Worm (Caenorhabditis elegans) whole organism, L1 larva: ENCODE measurements around the gene ent-1.

Source experiments
- F16B12.6 ChIP-seq: fragments of 150-350 bp; optimal IDR thresholded peaks from 2 replicates; lab custom pipeline; 2014; ENCODE audit warnings: missing biosample characterization, missing genetic modification characterization
- Y116A8C.19 ChIP-seq: sonication (generic microtip); optimal IDR thresholded peaks from 2 replicates; lab custom pipeline; 2016; ENCODE audit warnings: missing compliant biosample characterization, missing genetic modification characterization, borderline replicate concordance
- alr-1 ChIP-seq: fragments of 200-800 bp; sonication (Bioruptor generic); optimal IDR thresholded peaks from 2 replicates; lab custom pipeline; 2018; ENCODE audit warnings: borderline replicate concordance, mild to moderate bottlenecking, missing genetic modification characterization, missing compliant biosample characterization
- aly-2 ChIP-seq: fragments of 150-350 bp; optimal IDR thresholded peaks from 2 replicates; lab custom pipeline; 2014; ENCODE audit warnings: missing biosample characterization, missing genetic modification characterization
- ama-1 ChIP-seq: fragments of 150-350 bp; optimal IDR thresholded peaks from 2 replicates; lab custom pipeline; 2014
- ceh-63 ChIP-seq: fragments of 200-800 bp; sonication (Bioruptor generic); optimal IDR thresholded peaks from 2 replicates; lab custom pipeline; 2018; ENCODE audit warnings: mild to moderate bottlenecking, missing genetic modification characterization, missing compliant biosample characterization
- ceh-88 ChIP-seq: fragments of 200-800 bp; sonication (Bioruptor generic); IDR thresholded peaks from 2 replicates; pipeline ENCODE4 v1.3.6; 2022; ENCODE audit warnings: missing genetic modification characterization, missing compliant biosample characterization
- ces-1 ChIP-seq: fragments of 150-350 bp; optimal IDR thresholded peaks from 2 replicates; lab custom pipeline; 2014; ENCODE audit warnings: missing biosample characterization, missing genetic modification reagents, missing genetic modification characterization
- efl-1 ChIP-seq, 4 experiments: fragments of 150-350 bp; optimal IDR thresholded peaks in 3 of 4; peaks in 1 of 4; 1 replicate in 1 of 4; 2 replicates in 3 of 4; lab custom pipeline; 2014; ENCODE audit warnings: missing biosample characterization in 2 of 4, missing genetic modification characterization in 2 of 4, missing genetic modification reagents in 2 of 4
- efl-3 ChIP-seq: fragments of 200-800 bp; sonication (Bioruptor generic); optimal IDR thresholded peaks from 2 replicates; lab custom pipeline; 2018; ENCODE audit warnings: mild to moderate bottlenecking, missing genetic modification characterization, missing compliant biosample characterization
- egl-13 ChIP-seq: sonication (generic microtip); optimal IDR thresholded peaks from 2 replicates; lab custom pipeline; 2016; ENCODE audit warnings: missing genotype, missing genetic modification reagents, missing genetic modification characterization, missing compliant biosample characterization
- elt-2 ChIP-seq: sonication (generic microtip); optimal IDR thresholded peaks from 2 replicates; lab custom pipeline; 2016; ENCODE audit warnings: missing genetic modification characterization, mild to moderate bottlenecking, inconsistent platforms, missing compliant biosample characterization, missing genetic modification reagents
- fkh-10 ChIP-seq: sonication (generic microtip); optimal IDR thresholded peaks from 2 replicates; lab custom pipeline; 2017; ENCODE audit warnings: missing biosample characterization, missing genetic modification reagents, missing genetic modification characterization
- fkh-4 ChIP-seq: sonication (generic microtip); optimal IDR thresholded peaks from 2 replicates; lab custom pipeline; 2016; ENCODE audit warnings: missing compliant biosample characterization, missing genetic modification characterization, borderline replicate concordance
- hlh-17 ChIP-seq: fragments of 200-800 bp; sonication (Bioruptor generic); optimal IDR thresholded peaks from 2 replicates; lab custom pipeline; 2018; ENCODE audit warnings: missing genetic modification characterization, mild to moderate bottlenecking, missing compliant biosample characterization, moderate library complexity, borderline replicate concordance
- hlh-4 ChIP-seq: sonication (generic microtip); optimal IDR thresholded peaks from 2 replicates; lab custom pipeline; 2016; ENCODE audit warnings: mild to moderate bottlenecking, missing genetic modification characterization, missing compliant biosample characterization
- irx-1 ChIP-seq: sonication (generic microtip); optimal IDR thresholded peaks from 2 replicates; lab custom pipeline; 2016; ENCODE audit warnings: missing genetic modification characterization, missing compliant biosample characterization
- isw-1 ChIP-seq: fragments of 200-800 bp; sonication (Bioruptor generic); IDR thresholded peaks from 2 replicates; pipeline ENCODE4 v1.3.6; 2022; ENCODE audit warnings: missing genetic modification characterization, missing compliant biosample characterization
- jun-1 ChIP-seq: fragments of 150-350 bp; optimal IDR thresholded peaks from 2 replicates; lab custom pipeline; 2014; ENCODE audit warnings: missing biosample characterization, missing genetic modification reagents, missing genetic modification characterization
- lin-14 ChIP-seq: fragments of 200-800 bp; sonication (Bioruptor generic); optimal IDR thresholded peaks from 2 replicates; lab custom pipeline; 2018; ENCODE audit warnings: mild to moderate bottlenecking, missing genetic modification characterization, moderate library complexity, missing compliant biosample characterization
- lin-15B ChIP-seq: fragments of 150-350 bp; sonication (generic microtip); optimal IDR thresholded peaks from 3 replicates; lab custom pipeline; 2014; ENCODE audit warnings: missing biosample characterization, missing genetic modification characterization
- lin-35 ChIP-seq, 2 experiments: fragments of 150-350 bp; optimal IDR thresholded peaks; 2 replicates each; lab custom pipeline; 2014; ENCODE audit warnings: missing biosample characterization in 2 of 2, missing genetic modification characterization in 2 of 2, missing genetic modification reagents in 2 of 2
- lir-3 ChIP-seq: sonication (generic microtip); optimal IDR thresholded peaks from 2 replicates; lab custom pipeline; 2016; ENCODE audit warnings: mild to moderate bottlenecking, missing genetic modification characterization, moderate library complexity, missing compliant biosample characterization; ENCODE audit not compliant: poor library complexity
- lsy-2 ChIP-seq, 2 experiments: fragments of 150-350 bp; optimal IDR thresholded peaks; 2 replicates each; lab custom pipeline; 2014; ENCODE audit warnings: missing biosample characterization in 2 of 2, missing genetic modification characterization in 2 of 2
- mef-2 ChIP-seq: fragments of 150-350 bp; optimal IDR thresholded peaks from 2 replicates; lab custom pipeline; 2014; ENCODE audit warnings: missing biosample characterization, missing genetic modification characterization
- nhr-12 ChIP-seq: sonication (generic microtip); optimal IDR thresholded peaks from 2 replicates; lab custom pipeline; 2017; ENCODE audit warnings: missing biosample characterization, missing genetic modification characterization
- nhr-20 ChIP-seq: sonication (generic microtip); optimal IDR thresholded peaks from 2 replicates; lab custom pipeline; 2016; ENCODE audit warnings: mild to moderate bottlenecking, missing genetic modification characterization, missing compliant biosample characterization
- nhr-28 ChIP-seq: fragments of 150-350 bp; optimal IDR thresholded peaks from 2 replicates; lab custom pipeline; 2014; ENCODE audit warnings: missing biosample characterization, missing genetic modification characterization
- nhr-71 ChIP-seq: sonication (generic microtip); optimal IDR thresholded peaks from 2 replicates; lab custom pipeline; 2016; ENCODE audit warnings: mild to moderate bottlenecking, missing genetic modification characterization, moderate library complexity, missing compliant biosample characterization
- nhr-85 ChIP-seq: sonication (generic microtip); peaks from one replicate; lab custom pipeline; 2016; ENCODE audit warnings: missing genetic modification characterization, inconsistent platforms, missing compliant biosample characterization
- nhr-90 ChIP-seq: sonication (generic microtip); optimal IDR thresholded peaks from 2 replicates; lab custom pipeline; 2016; ENCODE audit warnings: mild to moderate bottlenecking, missing genetic modification characterization, missing compliant biosample characterization; ENCODE audit not compliant: poor library complexity
- rnt-1 ChIP-seq: sonication (generic microtip); optimal IDR thresholded peaks from 2 replicates; lab custom pipeline; 2016; ENCODE audit warnings: mild to moderate bottlenecking, missing genetic modification characterization, moderate library complexity, missing compliant biosample characterization
- skn-1 ChIP-seq: fragments of 150-350 bp; optimal IDR thresholded peaks from 2 replicates; lab custom pipeline; 2014; ENCODE audit warnings: missing biosample characterization, missing genetic modification characterization
- snpc-4 ChIP-seq: fragments of 150-350 bp; optimal IDR thresholded peaks from 2 replicates; lab custom pipeline; 2014; ENCODE audit warnings: missing biosample characterization, missing genetic modification characterization
- snu-23 ChIP-seq: sonication (generic microtip); optimal IDR thresholded peaks from 2 replicates; lab custom pipeline; 2016; ENCODE audit warnings: missing genetic modification characterization, missing compliant biosample characterization
- sox-4 ChIP-seq: sonication (generic microtip); optimal IDR thresholded peaks from 2 replicates; lab custom pipeline; 2016; ENCODE audit warnings: missing genetic modification characterization, missing compliant biosample characterization
- sptf-1 ChIP-seq: fragments of 150-350 bp; optimal IDR thresholded peaks from 2 replicates; lab custom pipeline; 2014; ENCODE audit warnings: missing biosample characterization, missing genetic modification characterization
- unc-62 ChIP-seq: fragments of 150-350 bp; optimal IDR thresholded peaks from 2 replicates; lab custom pipeline; 2014; ENCODE audit warnings: missing biosample characterization, missing genetic modification reagents, missing genetic modification characterization
- unc-98 ChIP-seq: fragments of 200-800 bp; sonication (Bioruptor generic); IDR thresholded peaks from 2 replicates; pipeline ENCODE4 v1.3.6; 2022; ENCODE audit warnings: missing genetic modification characterization, missing compliant biosample characterization
- vab-15 ChIP-seq: sonication (generic microtip); optimal IDR thresholded peaks from 2 replicates; lab custom pipeline; 2017; ENCODE audit warnings: missing genotype, mild to moderate bottlenecking, missing genetic modification characterization, missing compliant biosample characterization
- xbp-1 ChIP-seq: sonication (generic microtip); optimal IDR thresholded peaks from 2 replicates; lab custom pipeline; 2016; ENCODE audit warnings: missing genetic modification characterization, missing compliant biosample characterization
- zag-1 ChIP-seq: fragments of 150-350 bp; optimal IDR thresholded peaks from 2 replicates; lab custom pipeline; 2014; ENCODE audit warnings: missing biosample characterization, missing genetic modification characterization

ent-1 gene

ce11 chrIV:11697514-11697913 is 42.2 kb upstream of the ent-1 start:
- no peak for TF ChIP-seq Y116A8C.19 (tag; lab: Kevin White, UChicago)
- TF ChIP-seq ceh-63 (GFP tag; lab: Kevin White, UChicago), result no peak
- TF ChIP-seq zag-1, result no peak
- TF ChIP-seq jun-1, result no peak
- no peak for TF ChIP-seq F16B12.6 (tag; lab: Kevin White, UChicago)
- no peak for TF ChIP-seq nhr-28 (tag; lab: Kevin White, UChicago)
- TF ChIP-seq lin-14 (GFP tag; lab: Kevin White, UChicago), result no peak
- TF ChIP-seq nhr-71, result no peak
- TF ChIP-seq skn-1 (tag; lab: Kevin White, UChicago), result no peak
- TF ChIP-seq isw-1 (GFP tag; lab: Robert Waterston, UW), result no peak

- TF ChIP-seq ceh-63 (GFP tag; lab: Kevin White, UChicago) (no peak), fkh-10 (GFP tag; lab: Kevin White, UChicago) (no peak), efl-3 (GFP tag; lab: Kevin White, UChicago) (no peak)
Observed at ce11 chrIV:11695634-11696033, 40.4 kb upstream of the ent-1 start.

- TF ChIP-seq lir-3 (tag; lab: Kevin White, UChicago) (no peak), snpc-4 (no peak), nhr-90 (tag; lab: Kevin White, UChicago) (no peak), egl-13 (tag; lab: Kevin White, UChicago) (no peak), lin-35 (GFP tag; optimal IDR thresholded peaks at IDR 0.05; lab: Kevin White, UChicago) (no peak), unc-62 (GFP tag; lab: Kevin White, UChicago) (no peak), sptf-1 (no peak), ama-1 (lab: Kevin White, UChicago) (no peak), ceh-88 (GFP tag; lab: Robert Waterston, UW) (no peak), jun-1 (no peak), nhr-85 (tag; lab: Kevin White, UChicago) (no peak), nhr-71 (no peak), F16B12.6 (tag; lab: Kevin White, UChicago) (no peak), nhr-20 (tag; lab: Kevin White, UChicago) (no peak), zag-1 (no peak), skn-1 (tag; lab: Kevin White, UChicago) (no peak), unc-98 (no peak)
Observed at ce11 chrIV:11694143-11694542, 38.9 kb upstream of the ent-1 start, which contains the start of gene ZK792.7. TSS of gene ZK792.7 (plus strand) at chrIV:11694443.

- TF ChIP-seq lsy-2 (tag; optimal IDR thresholded peaks at IDR 0.05; lab: Kevin White, UChicago) (no peak), sox-4 (tag; lab: Kevin White, UChicago) (no peak), aly-2 (no peak), alr-1 (tag; lab: Kevin White, UChicago) (no peak), efl-1 (optimal IDR thresholded peaks at IDR 0.05; lab: Kevin White, UChicago) (no peak), efl-1 (GFP tag; optimal IDR thresholded peaks at IDR 0.05 in 1 of 2; lab: Kevin White, UChicago) (no peak), lin-15B (no peak), hlh-17 (no peak), jun-1 (no peak), efl-3 (GFP tag; lab: Kevin White, UChicago) (no peak), vab-15 (tag; lab: Kevin White, UChicago) (no peak), xbp-1 (tag; lab: Kevin White, UChicago) (no peak), lir-3 (tag; lab: Kevin White, UChicago) (no peak)
- TF ChIP-seq, all 84 proteins: peak for 0
Observed at ce11 chrIV:11693493-11693892, 38.2 kb upstream of the ent-1 start, which contains the start of gene ZK792.12. TSS of gene ZK792.12 (plus strand) at chrIV:11693793.

- TF ChIP-seq elt-2 (tag; lab: Kevin White, UChicago) (peak; percentile 85), lir-3 (tag; lab: Kevin White, UChicago) (peak; percentile 20), mef-2 (tag; lab: Kevin White, UChicago) (peak; percentile 9), ces-1 (GFP tag; lab: Kevin White, UChicago) (peak; percentile 88), skn-1 (tag; lab: Kevin White, UChicago) (peak; percentile 60), lin-15B (no peak), hlh-17 (no peak), snpc-4 (peak; percentile 31), xbp-1 (tag; lab: Kevin White, UChicago) (peak; percentile 64), irx-1 (tag; lab: Kevin White, UChicago) (peak; percentile 25), nhr-71 (peak; percentile 87), nhr-85 (tag; lab: Kevin White, UChicago) (peak; percentile 86), snu-23 (GFP tag; lab: Kevin White, UChicago) (peak; percentile 88), alr-1 (tag; lab: Kevin White, UChicago) (no peak), nhr-12 (tag; lab: Kevin White, UChicago) (no peak), rnt-1 (tag; lab: Kevin White, UChicago) (peak; percentile 80), lsy-2 (tag; optimal IDR thresholded peaks at IDR 0.05; lab: Kevin White, UChicago) (peak; percentile 60 to 85), hlh-4 (tag; lab: Kevin White, UChicago) (no peak), fkh-4 (tag; lab: Kevin White, UChicago) (no peak)
Observed at ce11 chrIV:11692071-11692673, 36.9 kb upstream of the ent-1 start.
